Fruit fly (Drosophila melanogaster): Measurements from ENCODE around the gene TM9SF2.

DNA sequence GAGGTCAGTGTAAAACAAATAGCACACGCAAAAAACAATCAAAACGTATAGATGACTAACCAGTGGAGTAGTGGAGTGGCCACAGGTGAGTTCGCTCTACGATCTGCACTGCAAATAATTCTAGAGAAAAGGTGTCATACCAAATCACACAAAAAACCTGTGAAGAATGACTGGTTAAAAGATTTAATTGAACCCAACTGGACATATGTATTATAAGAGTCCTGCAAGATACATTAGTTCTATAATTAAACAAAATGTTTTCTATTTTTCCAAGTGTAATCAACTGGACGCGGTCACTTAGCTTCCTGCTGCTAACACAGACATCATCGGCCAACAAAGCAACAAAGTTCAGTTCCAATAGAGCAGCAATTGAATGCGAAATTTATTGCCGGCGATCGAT lies 10.1 kb downstream of the TM9SF2 start:
- TF ChIP-seq CG7045 (GFP tag; optimal IDR thresholded peaks at IDR 0.05) = no peak
- TF ChIP-seq Clk (GFP tag; optimal IDR thresholded peaks at IDR 0.05) = no peak
